Fruit fly (Drosophila melanogaster) whole organism: ENCODE measurements around the gene CG42238.

Experiments used
- CG8478 ChIP-seq: fragments of >200 bp; optimal IDR thresholded peaks from 2 replicates; lab custom pipeline; 2018; ENCODE audit warnings: inconsistent platforms
- Dll ChIP-seq: fragments of >200 bp; optimal IDR thresholded peaks from 2 replicates; lab custom pipeline; 2017
- EcR ChIP-seq, 2 experiments: fragments of >200 bp; optimal IDR thresholded peaks; 2 replicates each; lab custom pipeline; 2017; ENCODE audit warnings: missing biosample characterization in 2 of 2, missing genetic modification characterization in 2 of 2, missing genetic modification reagents in 2 of 2
- pan ChIP-seq: fragments of >200 bp; optimal IDR thresholded peaks from 2 replicates; lab custom pipeline; 2017
- psq ChIP-seq: fragments of >200 bp; optimal IDR thresholded peaks from 2 replicates; lab custom pipeline; 2017
- usp ChIP-seq: fragments of >200 bp; optimal IDR thresholded peaks from 2 replicates; lab custom pipeline; 2017; ENCODE audit warnings: missing biosample characterization, missing genetic modification characterization, mixed read lengths

The CG42238 gene

DNA sequence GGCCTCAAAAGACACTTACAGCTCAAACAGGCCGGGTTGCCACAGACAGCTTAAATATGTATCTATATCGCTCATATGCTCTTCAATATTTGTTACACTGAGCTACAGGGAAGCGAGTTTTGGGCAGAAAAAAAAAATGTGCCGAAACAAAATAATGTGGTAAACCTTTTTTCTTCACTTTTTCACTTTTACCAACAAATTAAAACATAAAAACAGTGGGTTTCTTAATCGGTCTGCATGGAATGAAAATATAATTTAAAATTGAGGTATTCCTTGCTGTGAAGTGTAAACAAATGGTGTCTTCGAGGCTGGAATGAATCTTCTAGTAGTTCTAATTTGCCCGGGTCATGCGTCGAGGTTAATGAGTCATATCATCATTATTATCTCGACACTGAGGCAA, 13.2 kb downstream of the CG42238 start:
- TF ChIP-seq Dll (no peak), psq (lab: Kevin White, UChicago) (no peak), pan (lab: Kevin White, UChicago) (no peak), EcR (GFP tag; optimal IDR thresholded peaks at IDR 0.05; lab: Kevin White, UChicago) (no peak), CG8478 (no peak), usp (GFP tag; lab: Kevin White, UChicago) (no peak)

DNA sequence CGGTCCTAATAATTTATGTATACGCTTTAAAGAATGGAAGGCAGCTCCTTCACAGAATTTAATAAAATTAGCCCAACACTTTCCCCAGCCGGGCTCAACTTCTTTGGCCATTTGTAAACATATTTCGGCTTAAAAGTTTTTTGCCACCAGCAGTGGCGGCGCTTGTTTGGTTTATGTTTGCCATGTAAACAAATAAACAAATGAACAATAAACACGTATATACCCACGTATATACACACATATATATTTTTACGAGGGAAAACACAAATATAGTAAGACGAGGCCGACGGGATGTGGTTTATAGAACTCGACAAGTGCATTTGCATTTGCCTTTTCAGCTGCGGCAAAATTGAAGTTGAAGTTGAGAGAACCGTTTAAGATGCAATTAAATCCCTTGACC, 14.2 kb downstream of the CG42238 start:
- no peak for TF ChIP-seq pan (lab: Kevin White, UChicago)
- TF ChIP-seq CG8478, result no peak
- no peak for TF ChIP-seq Dll
- TF ChIP-seq usp (GFP tag; lab: Kevin White, UChicago), result no peak
- TF ChIP-seq EcR (GFP tag; optimal IDR thresholded peaks at IDR 0.05; lab: Kevin White, UChicago), result no peak
- no peak for TF ChIP-seq psq (lab: Kevin White, UChicago)

DNA sequence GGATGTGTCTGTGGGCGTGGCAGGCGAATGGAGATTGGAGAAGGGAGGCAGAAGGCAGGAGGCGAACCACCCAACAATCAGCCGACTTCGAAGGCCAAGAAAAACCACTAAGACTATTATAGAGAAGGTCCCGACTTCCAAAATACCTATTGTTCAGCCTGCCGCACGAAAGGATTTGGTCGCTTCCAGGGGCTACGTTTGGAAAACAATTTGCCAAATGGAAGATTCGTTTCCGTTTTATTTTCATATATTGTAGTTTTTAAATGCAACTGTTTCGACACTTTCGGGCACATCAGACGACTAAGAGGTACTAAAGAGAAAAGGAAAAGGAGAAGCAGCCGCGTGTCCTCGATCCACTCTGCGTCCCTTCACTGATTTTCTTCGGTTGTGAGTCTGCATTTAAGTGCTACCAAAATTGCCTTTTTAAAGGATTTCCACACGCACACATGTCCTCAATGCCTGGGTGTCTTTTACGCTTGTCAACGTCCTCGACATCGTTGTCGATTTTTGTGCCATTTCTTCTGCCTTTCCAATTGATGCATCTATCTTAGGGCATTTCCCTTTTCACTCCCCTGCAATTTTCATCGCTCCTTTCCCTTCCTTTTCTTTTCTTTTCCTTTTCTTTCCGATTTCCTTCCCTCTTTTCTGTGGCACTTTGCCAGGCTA, 16.1 kb downstream of the CG42238 start:
- no peak for TF ChIP-seq usp (GFP tag; lab: Kevin White, UChicago)

DNA sequence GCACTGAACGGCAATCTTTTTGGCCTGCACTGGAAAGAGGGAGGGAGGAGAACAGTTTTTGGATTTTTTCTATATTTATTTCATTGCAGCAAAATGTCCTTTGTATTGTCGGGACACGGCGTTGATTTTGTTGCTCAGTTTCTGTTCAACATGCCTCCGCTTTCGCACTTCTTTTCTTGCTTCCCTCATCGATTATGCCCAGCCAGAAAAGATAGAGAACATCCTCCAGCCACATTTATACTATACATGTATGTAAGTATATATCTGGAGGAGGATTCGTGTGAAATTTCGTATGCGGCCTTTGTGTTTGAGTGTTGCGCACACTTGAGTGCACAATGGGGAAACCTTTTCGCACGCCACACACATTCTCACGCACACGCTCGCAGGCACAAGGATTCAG, 17.6 kb downstream of the CG42238 start:
- TF ChIP-seq usp (GFP tag; lab: Kevin White, UChicago), result no peak
- no peak for TF ChIP-seq EcR (GFP tag; optimal IDR thresholded peaks at IDR 0.05; lab: Kevin White, UChicago)
- TF ChIP-seq psq (lab: Kevin White, UChicago), result no peak
- no peak for TF ChIP-seq Dll
- TF ChIP-seq CG8478, result no peak
- TF ChIP-seq pan (lab: Kevin White, UChicago), result no peak

DNA sequence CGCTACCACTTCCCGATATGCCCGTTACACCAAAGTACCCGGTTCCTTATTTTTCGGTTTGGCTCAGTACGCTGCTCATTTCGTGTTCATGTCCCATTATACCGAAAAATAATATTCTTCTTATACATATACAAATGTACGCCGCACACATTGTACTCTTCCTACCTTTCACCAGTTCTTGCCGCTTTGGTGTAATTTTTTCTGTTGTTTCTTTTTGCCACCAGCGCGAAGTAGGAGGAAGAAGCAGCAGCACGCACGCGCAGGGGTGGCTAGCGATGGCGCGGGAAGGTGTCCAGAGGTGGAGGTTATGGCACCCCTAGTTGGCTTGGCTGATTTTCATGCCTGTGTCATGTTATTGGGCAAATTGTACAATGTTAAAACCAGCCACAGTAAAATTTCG, 18.6 kb downstream of the CG42238 start:
- no peak for TF ChIP-seq EcR (GFP tag; optimal IDR thresholded peaks at IDR 0.05; lab: Kevin White, UChicago)
- no peak for TF ChIP-seq psq (lab: Kevin White, UChicago)
- TF ChIP-seq pan (lab: Kevin White, UChicago), result no peak
- TF ChIP-seq usp (GFP tag; lab: Kevin White, UChicago), result no peak
- TF ChIP-seq Dll, result no peak
- no peak for TF ChIP-seq CG8478

DNA sequence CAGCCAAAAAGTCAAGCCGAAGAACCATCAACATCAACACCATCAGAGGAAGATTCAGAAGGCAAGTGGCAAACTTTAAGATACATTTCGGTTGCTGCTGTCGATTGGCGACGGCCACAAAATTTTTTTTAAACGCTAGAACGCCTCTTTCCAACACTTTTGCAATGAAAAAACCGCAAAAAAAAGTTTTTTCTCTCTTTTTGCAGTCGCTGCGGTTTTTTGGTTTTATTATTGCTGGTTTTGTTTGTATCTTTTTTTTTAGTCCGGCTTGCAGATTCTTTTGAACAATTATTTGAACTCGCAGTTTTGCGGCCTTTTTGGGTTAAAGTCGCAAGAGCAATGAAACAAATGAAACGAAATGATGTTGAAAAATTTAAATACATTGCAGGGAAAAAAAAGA, 21.7 kb downstream of the CG42238 start:
- TF ChIP-seq Dll (no peak), pan (lab: Kevin White, UChicago) (no peak)

DNA sequence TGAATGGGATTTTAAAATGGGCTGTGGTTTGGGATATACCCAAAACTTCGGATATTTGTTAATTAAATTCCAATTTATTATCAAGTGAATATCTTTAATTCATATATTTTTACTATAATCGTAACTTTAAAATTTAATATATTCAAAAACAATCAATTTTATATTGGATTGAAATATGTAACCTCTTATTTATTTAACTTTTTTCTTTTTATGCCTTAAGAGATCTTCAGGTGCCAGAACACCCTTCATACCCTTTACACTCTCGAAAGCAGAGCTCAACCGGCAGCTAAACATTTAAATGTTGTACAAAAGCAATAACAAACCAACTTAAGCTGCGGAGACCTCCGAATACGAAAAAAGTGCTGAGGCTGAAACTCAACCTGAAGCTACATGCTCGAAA, 22.2 kb downstream of the CG42238 start:
- TF ChIP-seq pan (lab: Kevin White, UChicago) (no peak), usp (GFP tag; lab: Kevin White, UChicago) (no peak), EcR (GFP tag; optimal IDR thresholded peaks at IDR 0.05; lab: Kevin White, UChicago) (no peak), Dll (no peak), psq (lab: Kevin White, UChicago) (no peak), CG8478 (no peak)

DNA sequence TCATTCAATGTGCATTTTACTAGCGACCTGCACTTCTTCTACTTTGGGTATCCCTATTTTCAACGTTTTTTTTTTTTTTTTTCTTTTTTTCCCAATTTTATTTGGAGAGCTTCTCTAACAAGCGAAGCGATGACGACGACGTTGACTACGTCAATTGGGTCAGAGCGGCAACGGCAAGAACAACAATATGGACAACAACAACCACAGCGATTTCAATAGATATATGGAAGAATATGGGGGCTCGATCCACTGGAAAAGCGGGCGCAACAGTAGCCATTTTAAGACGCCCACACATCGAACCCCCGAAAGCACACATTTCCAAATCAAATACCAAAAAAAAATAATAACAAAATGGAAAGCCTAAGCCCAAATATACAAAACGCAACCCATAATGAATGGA, 22.8 kb downstream of the CG42238 start:
- TF ChIP-seq Dll (no peak), usp (GFP tag; lab: Kevin White, UChicago) (no peak), CG8478 (no peak), pan (lab: Kevin White, UChicago) (no peak), EcR (GFP tag; optimal IDR thresholded peaks at IDR 0.05; lab: Kevin White, UChicago) (no peak), psq (lab: Kevin White, UChicago) (no peak)

DNA sequence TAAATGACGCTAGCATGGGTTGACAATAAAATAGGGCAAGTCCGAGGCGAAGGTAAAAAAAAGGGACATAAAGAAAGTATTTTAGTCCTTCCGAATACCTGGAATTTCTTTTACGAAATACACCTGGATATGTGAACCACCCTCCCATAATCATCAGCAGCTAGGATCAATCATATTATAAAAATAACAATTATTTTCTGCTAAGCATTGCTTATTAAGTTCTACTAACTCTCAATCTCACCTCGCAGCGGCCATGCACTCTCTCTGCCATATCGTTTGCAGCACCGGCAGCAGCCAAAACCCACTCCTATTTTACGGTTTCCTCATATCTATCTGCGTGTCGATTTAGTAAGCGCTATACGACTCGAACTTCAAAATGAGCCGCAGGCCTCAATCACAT, 25.4 kb downstream of the CG42238 start:
- TF ChIP-seq pan (lab: Kevin White, UChicago) (no peak), usp (GFP tag; lab: Kevin White, UChicago) (no peak), Dll (no peak), psq (lab: Kevin White, UChicago) (no peak), EcR (GFP tag; optimal IDR thresholded peaks at IDR 0.05; lab: Kevin White, UChicago) (no peak), CG8478 (no peak)

DNA sequence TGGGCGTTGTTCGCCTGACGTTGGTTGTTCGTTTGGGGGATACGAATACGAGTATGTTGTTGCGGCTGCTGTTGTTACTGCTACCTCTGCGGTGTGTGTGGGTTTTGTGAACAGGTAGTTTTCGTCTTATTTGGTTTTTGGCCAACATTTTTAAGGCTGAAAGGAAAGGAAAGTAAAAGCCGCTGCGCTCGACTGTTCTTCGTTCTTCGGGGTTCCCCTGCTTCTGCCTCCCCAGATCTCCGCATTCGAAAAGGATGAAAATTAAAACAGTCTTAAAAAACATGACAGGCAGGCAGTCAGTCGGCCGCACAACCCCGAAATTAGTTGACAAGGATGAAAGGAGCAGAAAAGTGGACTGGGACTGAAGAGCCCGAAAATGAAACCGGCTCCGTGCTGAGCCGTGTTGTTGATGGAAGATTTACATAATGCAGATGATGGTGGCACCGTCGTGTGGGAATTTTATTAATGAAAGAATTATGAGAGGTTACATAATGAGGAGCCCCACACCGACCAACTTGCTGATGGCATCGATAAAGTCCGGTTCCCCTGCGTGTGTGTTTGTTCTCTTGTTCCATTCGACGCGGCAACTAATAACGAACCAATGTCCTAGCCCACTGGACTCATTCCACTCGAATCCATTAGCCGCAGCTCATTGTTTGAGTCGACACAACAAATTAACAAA, 27.8 kb downstream of the CG42238 start:
- no peak for TF ChIP-seq CG8478
- no peak for TF ChIP-seq Dll
- TF ChIP-seq usp (GFP tag; lab: Kevin White, UChicago), result no peak
- no peak for TF ChIP-seq EcR (GFP tag; optimal IDR thresholded peaks at IDR 0.05; lab: Kevin White, UChicago)
- TF ChIP-seq psq (lab: Kevin White, UChicago), result no peak
- no peak for TF ChIP-seq pan (lab: Kevin White, UChicago)

DNA sequence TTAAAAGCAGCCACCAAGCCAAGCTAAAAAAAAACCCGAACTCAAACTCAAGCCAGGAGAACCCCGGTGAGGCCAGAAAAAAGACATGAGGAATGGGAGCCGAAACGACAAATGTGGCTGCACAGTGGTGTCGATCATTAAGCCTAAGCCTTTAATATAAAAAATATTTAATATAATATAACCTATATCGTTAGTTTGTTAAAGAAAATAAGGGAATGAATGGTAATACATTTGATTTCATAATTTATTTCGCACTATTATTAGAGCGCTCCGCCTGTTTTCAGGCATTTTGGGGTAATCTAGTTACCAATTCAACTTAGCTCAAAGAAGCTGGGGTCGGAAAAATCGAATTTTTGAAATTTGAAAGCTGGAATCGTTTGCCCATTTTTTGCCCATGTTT, 31.9 kb downstream of the CG42238 start:
- TF ChIP-seq Dll (no peak), usp (GFP tag; lab: Kevin White, UChicago) (no peak), EcR (GFP tag; optimal IDR thresholded peaks at IDR 0.05; lab: Kevin White, UChicago) (no peak), CG8478 (no peak), pan (lab: Kevin White, UChicago) (no peak), psq (lab: Kevin White, UChicago) (no peak)

DNA sequence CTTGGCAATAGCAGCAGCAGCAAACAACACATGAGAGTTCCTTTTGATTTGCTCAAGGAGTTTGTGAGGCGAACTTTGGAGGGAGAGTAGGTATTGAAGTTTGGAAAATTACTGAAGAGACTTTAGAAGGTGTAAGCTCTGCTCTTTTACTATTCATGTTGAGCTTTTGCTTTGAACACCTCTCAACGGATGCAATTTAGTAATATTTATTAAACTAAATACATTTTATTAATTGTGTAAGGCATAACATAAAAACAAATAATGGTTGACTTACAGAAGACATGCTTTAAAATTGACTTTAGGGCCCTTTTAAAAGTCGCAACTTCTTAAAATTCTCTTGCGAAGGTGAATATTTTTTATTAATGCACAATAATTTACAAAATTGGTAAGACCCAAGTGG, 33.3 kb downstream of the CG42238 start:
- no peak for TF ChIP-seq Dll

DNA sequence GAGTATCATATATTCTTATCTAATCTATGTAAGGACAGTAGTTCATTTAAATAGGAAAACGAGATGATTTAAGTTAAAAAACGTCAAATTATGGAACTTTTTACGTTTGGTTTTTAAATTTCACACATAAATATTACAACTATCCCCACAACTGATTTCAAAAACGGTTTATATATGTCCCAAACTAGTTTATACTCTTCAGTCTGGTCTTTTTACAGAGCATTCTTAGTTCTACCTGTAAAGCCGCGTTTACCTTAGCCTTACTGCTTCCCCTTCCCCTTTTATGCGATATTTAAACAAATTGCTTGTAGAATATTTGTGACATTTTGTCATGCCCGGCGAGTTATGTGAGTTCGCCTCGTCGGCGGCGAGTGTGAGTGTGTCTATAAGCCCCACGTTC, 35.8 kb downstream of the CG42238 start:
- TF ChIP-seq pan (lab: Kevin White, UChicago) (no peak), CG8478 (no peak), psq (lab: Kevin White, UChicago) (no peak), EcR (GFP tag; optimal IDR thresholded peaks at IDR 0.05; lab: Kevin White, UChicago) (no peak), usp (GFP tag; lab: Kevin White, UChicago) (no peak), Dll (no peak)
